Fruit fly (Drosophila melanogaster) whole organism, embryonic: Measurements from ENCODE around the gene Cyp4d1.

Source experiments
- Atf3 ChIP-seq: fragments of 200-800 bp; sonication (Bioruptor generic); optimal IDR thresholded peaks from 3 replicates; lab custom pipeline; 2016; ENCODE audit warnings: missing biosample characterization, missing genetic modification characterization
- Blimp-1 ChIP-seq: fragments of 200-800 bp; sonication (Bioruptor generic); optimal IDR thresholded peaks from 3 replicates; lab custom pipeline; 2018; ENCODE audit warnings: missing biosample characterization, missing genetic modification characterization, mild to moderate bottlenecking, moderate library complexity, missing genetic modification reagents
- BtbVII ChIP-seq: fragments of 200-800 bp; sonication (Bioruptor generic); optimal IDR thresholded peaks from 3 replicates; lab custom pipeline; 2017; ENCODE audit warnings: missing biosample characterization, mild to moderate bottlenecking, missing genetic modification characterization
- CG10431 ChIP-seq: fragments of 200-800 bp; sonication (Bioruptor generic); optimal IDR thresholded peaks from 3 replicates; lab custom pipeline; 2018; ENCODE audit warnings: missing biosample characterization, mild to moderate bottlenecking, missing genetic modification characterization
- CG10543 ChIP-seq: fragments of 200-800 bp; sonication (Bioruptor generic); optimal IDR thresholded peaks from 3 replicates; lab custom pipeline; 2017; ENCODE audit warnings: missing biosample characterization, mild to moderate bottlenecking, missing genetic modification characterization, moderate library complexity
- CG11247 ChIP-seq: fragments of 200-800 bp; sonication (Bioruptor generic); IDR thresholded peaks from 2 replicates; pipeline ENCODE4 v1.3.6; 2022; ENCODE audit warnings: missing biosample characterization, missing genetic modification characterization
- CG11695 ChIP-seq: fragments of 200-800 bp; sonication (Bioruptor generic); IDR thresholded peaks from 3 replicates; pipeline ENCODE4 v1.3.6; 2022; ENCODE audit warnings: missing biosample characterization, missing genetic modification characterization
- CG11723 ChIP-seq: fragments of 200-800 bp; sonication (Bioruptor generic); optimal IDR thresholded peaks from 2 replicates; lab custom pipeline; 2017; ENCODE audit warnings: missing biosample characterization, mild to moderate bottlenecking, missing genetic modification characterization
- CG12155 ChIP-seq: fragments of 200-800 bp; sonication (Bioruptor generic); optimal IDR thresholded peaks from 3 replicates; lab custom pipeline; 2016; ENCODE audit warnings: missing biosample characterization, missing genetic modification characterization
- CG1233 ChIP-seq: fragments of 200-800 bp; sonication (Bioruptor generic); optimal IDR thresholded peaks from 4 replicates; lab custom pipeline; 2018; ENCODE audit warnings: missing biosample characterization, mild to moderate bottlenecking, missing genetic modification characterization
- CG12769 ChIP-seq: fragments of 200-800 bp; sonication (Bioruptor generic); optimal IDR thresholded peaks from 2 replicates; lab custom pipeline; 2019; ENCODE audit warnings: missing biosample characterization, mild to moderate bottlenecking, missing genetic modification characterization, moderate library complexity
- CG15073 ChIP-seq: fragments of 200-800 bp; sonication (Bioruptor generic); optimal IDR thresholded peaks from 2 replicates; lab custom pipeline; 2016; ENCODE audit warnings: missing biosample characterization, missing genetic modification characterization
- CG15269 ChIP-seq: fragments of 200-800 bp; sonication (Bioruptor generic); optimal IDR thresholded peaks from 2 replicates; lab custom pipeline; 2018; ENCODE audit warnings: missing biosample characterization, mild to moderate bottlenecking, missing genetic modification characterization, moderate library complexity
- CG16813 ChIP-seq: fragments of 200-800 bp; sonication (Bioruptor generic); IDR thresholded peaks from 3 replicates; pipeline ENCODE4 v1.3.6; 2022; ENCODE audit warnings: missing biosample characterization, missing genetic modification characterization; ENCODE audit not compliant: partially characterized antibody
- CG17612 ChIP-seq: fragments of 200-800 bp; sonication (Bioruptor generic); IDR thresholded peaks from 2 replicates; pipeline ENCODE4 v1.3.6; 2022; ENCODE audit warnings: missing biosample characterization, missing genetic modification characterization
- CG18599 ChIP-seq: fragments of 200-800 bp; sonication (Bioruptor generic); optimal IDR thresholded peaks from 3 replicates; lab custom pipeline; 2017; ENCODE audit warnings: missing biosample characterization, missing genetic modification characterization, mild to moderate bottlenecking, moderate library complexity, missing genetic modification reagents
- CG31365 ChIP-seq: fragments of 200-800 bp; sonication (Bioruptor generic); optimal IDR thresholded peaks from 2 replicates; lab custom pipeline; 2018; ENCODE audit warnings: missing biosample characterization, mild to moderate bottlenecking, missing genetic modification characterization
- CG32532 ChIP-seq: fragments of 200-800 bp; sonication (Bioruptor generic); IDR thresholded peaks from 2 replicates; pipeline ENCODE4 v1.3.6; 2022; ENCODE audit warnings: missing biosample characterization, missing genetic modification characterization
- CG3838 ChIP-seq: fragments of 200-800 bp; sonication (Bioruptor generic); optimal IDR thresholded peaks from 3 replicates; lab custom pipeline; 2016; ENCODE audit warnings: missing biosample characterization, missing genetic modification characterization
- CG4424 ChIP-seq: fragments of 200-800 bp; sonication (Bioruptor generic); optimal IDR thresholded peaks from 3 replicates; lab custom pipeline; 2016; ENCODE audit warnings: missing biosample characterization, missing genetic modification characterization
- CG5180 ChIP-seq: fragments of 200-800 bp; sonication (Bioruptor generic); optimal IDR thresholded peaks from 3 replicates; lab custom pipeline; 2017; ENCODE audit warnings: missing biosample characterization, missing genetic modification characterization, mild to moderate bottlenecking, moderate library complexity, missing genetic modification reagents
- CG5245 ChIP-seq: fragments of 200-800 bp; sonication (Bioruptor generic); optimal IDR thresholded peaks from 3 replicates; lab custom pipeline; 2016; ENCODE audit warnings: missing biosample characterization, missing genetic modification characterization
- CG6689 ChIP-seq: fragments of 200-800 bp; sonication (Bioruptor generic); IDR thresholded peaks from 2 replicates; pipeline ENCODE4 v1.3.6; 2022; ENCODE audit warnings: missing biosample characterization, missing genetic modification characterization
- Dref ChIP-seq: fragments of 200-800 bp; sonication (Bioruptor generic); IDR thresholded peaks from 2 replicates; pipeline ENCODE4 v1.3.6; 2022; ENCODE audit warnings: missing biosample characterization, missing genetic modification characterization
- Drgx ChIP-seq: fragments of 200-800 bp; sonication (Bioruptor generic); IDR thresholded peaks from 2 replicates; pipeline ENCODE4 v1.3.6; 2022; ENCODE audit warnings: missing biosample characterization, missing genetic modification characterization
- ERR ChIP-seq: fragments of 200-800 bp; sonication (Bioruptor generic); optimal IDR thresholded peaks from 2 replicates; lab custom pipeline; 2016; ENCODE audit warnings: missing biosample characterization, missing genetic modification characterization
- Elba2 ChIP-seq: fragments of 200-800 bp; sonication (Bioruptor generic); optimal IDR thresholded peaks from 3 replicates; lab custom pipeline; 2016; ENCODE audit warnings: missing biosample characterization, missing genetic modification characterization
- Fer1 ChIP-seq: fragments of 200-800 bp; sonication (Bioruptor generic); optimal IDR thresholded peaks from 2 replicates; lab custom pipeline; 2017; ENCODE audit warnings: missing biosample characterization, mild to moderate bottlenecking, missing genetic modification characterization
- HLH4C ChIP-seq: fragments of 200-800 bp; sonication (Bioruptor generic); IDR thresholded peaks from 3 replicates; pipeline ENCODE4 v1.3.6; 2022; ENCODE audit warnings: missing biosample characterization, missing genetic modification characterization; ENCODE audit not compliant: partially characterized antibody
- HmgD ChIP-seq: fragments of 200-800 bp; sonication (Bioruptor generic); optimal IDR thresholded peaks from 3 replicates; lab custom pipeline; 2016; ENCODE audit warnings: missing biosample characterization, missing genetic modification characterization
- Mad ChIP-seq: fragments of 200-800 bp; sonication (Bioruptor generic); optimal IDR thresholded peaks from 2 replicates; lab custom pipeline; 2016; ENCODE audit warnings: missing biosample characterization, missing genetic modification characterization
- Max ChIP-seq: fragments of 200-800 bp; sonication (Bioruptor generic); optimal IDR thresholded peaks from 2 replicates; lab custom pipeline; 2016; ENCODE audit warnings: missing biosample characterization, mild to moderate bottlenecking, missing genetic modification characterization
- Oli ChIP-seq: fragments of 200-800 bp; sonication (Bioruptor generic); optimal IDR thresholded peaks from 2 replicates; lab custom pipeline; 2018; ENCODE audit warnings: missing biosample characterization, mild to moderate bottlenecking, missing genetic modification characterization, moderate library complexity
- Pdp1 ChIP-seq, 2 experiments: fragments of 200-800 bp; sonication (Bioruptor generic); optimal IDR thresholded peaks; 3 replicates each; lab custom pipeline; 2016; ENCODE audit warnings: missing biosample characterization in 2 of 2, missing genetic modification characterization in 2 of 2, mild to moderate bottlenecking in 1 of 2, moderate library complexity in 1 of 2
- Six4 ChIP-seq: fragments of 200-800 bp; sonication (Bioruptor generic); optimal IDR thresholded peaks from 2 replicates; lab custom pipeline; 2016; ENCODE audit warnings: missing biosample characterization, missing genetic modification characterization
- amos ChIP-seq: fragments of 200-800 bp; sonication (Bioruptor generic); IDR thresholded peaks from 2 replicates; pipeline ENCODE4 v1.3.6; 2022; ENCODE audit warnings: missing biosample characterization, missing genetic modification characterization; ENCODE audit not compliant: partially characterized antibody
- ash1 ChIP-seq: fragments of 200-800 bp; sonication (Bioruptor generic); optimal IDR thresholded peaks from 2 replicates; lab custom pipeline; 2018; ENCODE audit warnings: missing biosample characterization, mild to moderate bottlenecking, missing genetic modification characterization
- bowl ChIP-seq: fragments of 200-800 bp; sonication (Bioruptor generic); IDR thresholded peaks from 2 replicates; pipeline ENCODE4 v1.3.6; 2022; ENCODE audit warnings: missing biosample characterization, missing genetic modification characterization
- btn ChIP-seq: fragments of 200-800 bp; sonication (Bioruptor generic); optimal IDR thresholded peaks from 2 replicates; lab custom pipeline; 2016; ENCODE audit warnings: missing biosample characterization, missing genetic modification characterization
- crol ChIP-seq: fragments of 200-800 bp; sonication (Bioruptor generic); IDR thresholded peaks from 2 replicates; pipeline ENCODE4 v1.3.6; 2022; ENCODE audit warnings: missing biosample characterization, missing genetic modification characterization
- dysf ChIP-seq: fragments of 200-800 bp; sonication (Bioruptor generic); IDR thresholded peaks from 3 replicates; pipeline ENCODE4 v1.3.6; 2022; ENCODE audit warnings: missing biosample characterization, missing genetic modification characterization
- gsb ChIP-seq: fragments of 200-800 bp; sonication (Bioruptor generic); IDR thresholded peaks from 2 replicates; pipeline ENCODE4 v1.3.6; 2022; ENCODE audit warnings: missing biosample characterization, missing genetic modification characterization
- nerfin-2 ChIP-seq: fragments of 200-800 bp; sonication (Bioruptor generic); IDR thresholded peaks from 2 replicates; pipeline ENCODE4 v1.3.6; 2022; ENCODE audit warnings: missing biosample characterization, missing genetic modification characterization; ENCODE audit not compliant: partially characterized antibody
- pan ChIP-seq, 4 experiments: fragments of >200 bp in 3 of 4; fragments of 200-800 bp in 1 of 4; sonication (Bioruptor generic) in 1 of 4; optimal IDR thresholded peaks in 3 of 4; IDR thresholded peaks in 1 of 4; 2 replicates each; pipeline versions ENCODE4 v1.3.6 to Lab custom; 2017 to 2022; ENCODE audit warnings: missing biosample characterization in 2 of 4, missing genetic modification characterization in 2 of 4, mixed read lengths in 1 of 4
- pita ChIP-seq: fragments of 200-800 bp; sonication (Bioruptor generic); optimal IDR thresholded peaks from 2 replicates; lab custom pipeline; 2017; ENCODE audit warnings: missing biosample characterization, mild to moderate bottlenecking, missing genetic modification characterization
- sens ChIP-seq: fragments of 200-800 bp; sonication (Bioruptor generic); peaks from one replicate; lab custom pipeline; 2016; ENCODE audit warnings: missing biosample characterization, missing genetic modification characterization
- tgo ChIP-seq: fragments of 200-800 bp; sonication (Bioruptor generic); IDR thresholded peaks from 3 replicates; pipeline ENCODE4 v1.3.6; 2022; ENCODE audit warnings: missing biosample characterization, missing genetic modification characterization
- trem ChIP-seq: fragments of 200-800 bp; optimal IDR thresholded peaks from 3 replicates; lab custom pipeline; 2019; ENCODE audit warnings: missing biosample characterization, mild to moderate bottlenecking, missing genetic modification characterization, moderate library complexity
- twi ChIP-seq: fragments of 200-800 bp; optimal IDR thresholded peaks from 2 replicates; lab custom pipeline; 2019; ENCODE audit warnings: missing biosample characterization, mild to moderate bottlenecking, missing genetic modification characterization, moderate library complexity

Cyp4d1 gene

DNA sequence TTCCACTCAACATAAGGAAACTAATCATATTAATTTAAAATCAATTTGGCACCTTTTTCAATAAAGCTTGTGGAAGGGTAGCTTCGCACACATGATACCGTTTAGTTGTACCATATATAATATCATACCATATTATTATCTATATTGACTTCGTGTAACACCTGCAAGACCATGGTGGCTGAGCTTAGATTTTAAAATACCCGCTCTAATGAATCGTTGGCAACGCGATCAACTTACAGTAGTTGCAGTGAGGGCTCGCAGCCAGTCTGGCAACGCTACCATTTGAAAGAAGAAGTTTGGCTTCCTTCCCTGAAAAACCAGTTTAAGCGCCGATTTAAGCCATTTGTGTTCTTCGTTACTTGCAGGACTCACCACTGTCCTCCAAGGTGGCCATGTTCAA is 8.4 kb upstream of the Cyp4d1 start (continued):
- TF ChIP-seq dysf (GFP tag; lab: Robert Waterston, UW), result no peak
- TF ChIP-seq CG5245 (GFP tag; lab: Kevin White, UChicago), result no peak
- no peak for TF ChIP-seq CG15073 (GFP tag; lab: Kevin White, UChicago)
- no peak for TF ChIP-seq BtbVII (GFP tag; lab: Kevin White, UChicago)
- no peak for TF ChIP-seq Drgx
- no peak for TF ChIP-seq CG3838 (GFP tag; lab: Kevin White, UChicago)
- TF ChIP-seq CG1233 (GFP tag; lab: Kevin White, UChicago), result no peak
- TF ChIP-seq Max (GFP tag; lab: Kevin White, UChicago), result no peak
- TF ChIP-seq sens (GFP tag; lab: Kevin White, UChicago), result peak; percentile 9
- TF ChIP-seq Six4 (GFP tag; lab: Kevin White, UChicago), result no peak
- TF ChIP-seq CG17612, result no peak
- TF ChIP-seq CG32532, result no peak
- TF ChIP-seq CG31365 (tag; lab: Kevin White, UChicago), result no peak
- no peak for TF ChIP-seq CG12155 (GFP tag; lab: Kevin White, UChicago)
- no peak for TF ChIP-seq HmgD (GFP tag; lab: Kevin White, UChicago)
- TF ChIP-seq tgo, result no peak
- TF ChIP-seq CG11723 (GFP tag; lab: Kevin White, UChicago), result no peak
- TF ChIP-seq ERR, result no peak
- peak; percentile 35; the same call in 1 of the 2 replicates for TF ChIP-seq Dref
- peak; percentile 28 for TF ChIP-seq trem

DNA sequence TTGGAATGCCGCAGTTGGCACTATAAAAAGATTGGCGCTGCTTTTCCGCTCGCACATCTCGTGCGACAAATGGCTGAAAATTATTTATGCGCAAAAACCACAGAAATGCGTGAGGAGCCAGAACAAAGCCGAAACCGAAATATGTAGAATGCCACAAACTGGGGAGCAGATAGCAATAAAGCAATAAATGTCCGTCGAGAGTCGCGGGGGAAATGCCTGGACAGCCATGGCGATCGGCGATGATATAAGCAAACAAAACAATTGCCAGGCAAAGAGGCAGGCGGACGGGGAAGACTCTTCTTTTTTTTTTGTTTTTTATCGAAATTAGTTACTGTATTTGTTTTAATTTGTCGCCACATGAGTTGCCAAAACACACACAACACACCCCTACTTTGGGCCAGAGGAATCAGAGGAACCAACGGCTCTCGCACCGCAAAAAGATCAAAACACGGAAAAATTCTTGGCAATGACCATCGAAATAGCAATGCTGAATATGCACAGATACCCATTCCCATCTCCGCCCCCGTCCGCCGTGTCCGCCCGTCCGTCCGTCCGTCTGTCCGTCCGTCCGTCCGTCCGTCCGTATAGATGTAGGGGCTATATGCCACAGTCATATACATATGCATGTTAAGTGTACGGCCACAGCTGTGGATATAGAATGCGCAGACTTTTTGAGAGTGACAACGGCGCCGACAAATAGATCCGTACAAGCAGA is 6.7 kb upstream of the Cyp4d1 start:
- no peak for TF ChIP-seq pan (optimal IDR thresholded peaks at IDR 0.05; lab: Kevin White, UChicago)
- TF ChIP-seq pan (GFP tag; optimal IDR thresholded peaks at IDR 0.05 in 1 of 2, IDR thresholded peaks at IDR 0.05 in 1 of 2), result no peak
- TF ChIP-seq gsb (GFP tag; lab: Robert Waterston, UW), result no peak
- TF ChIP-seq CG10431 (GFP tag; lab: Kevin White, UChicago), result no peak
- no peak for TF ChIP-seq nerfin-2
- TF ChIP-seq CG12769 (tag; lab: Kevin White, UChicago), result peak; percentile 57
- TF ChIP-seq CG18599 (GFP tag; lab: Kevin White, UChicago), result no peak
- peak; percentile 12 for TF ChIP-seq CG10543 (GFP tag; lab: Kevin White, UChicago)
- no peak for TF ChIP-seq Atf3
- TF ChIP-seq Fer1, result no peak
- TF ChIP-seq HLH4C (GFP tag; lab: Robert Waterston, UW), result no peak
- TF ChIP-seq CG11695 (GFP tag; lab: Robert Waterston, UW), result no peak
- no peak for TF ChIP-seq amos
- no peak for TF ChIP-seq CG5180
- no peak for TF ChIP-seq ash1 (GFP tag; lab: Kevin White, UChicago)
- TF ChIP-seq BtbVII (GFP tag; lab: Kevin White, UChicago), result no peak
- no peak for TF ChIP-seq btn (GFP tag; lab: Kevin White, UChicago)
- no peak for TF ChIP-seq twi (tag; lab: Kevin White, UChicago)
- no peak for TF ChIP-seq bowl
- no peak for TF ChIP-seq CG4424
- TF ChIP-seq pita (GFP tag; lab: Kevin White, UChicago), result no peak
- no peak for TF ChIP-seq CG16813 (GFP tag; lab: Robert Waterston, UW)
- no peak for TF ChIP-seq Elba2
- no peak for TF ChIP-seq Oli (tag; lab: Kevin White, UChicago)
- TF ChIP-seq CG11247, result no peak
- TF ChIP-seq Blimp-1 (GFP tag; lab: Kevin White, UChicago), result no peak
- TF ChIP-seq crol (GFP tag; lab: Robert Waterston, UW), result 0 out of 2 replicates have a peak, but pooled peaks have one; percentile 10
- no peak for TF ChIP-seq Mad
- TF ChIP-seq CG15269, result no peak
- TF ChIP-seq CG6689 (GFP tag; lab: Robert Waterston, UW), result no peak
- peak in 1 of 2 experiments; percentile 53 for TF ChIP-seq Pdp1 (GFP tag; optimal IDR thresholded peaks at IDR 0.05; lab: Kevin White, UChicago)
- no peak for TF ChIP-seq CG5245 (GFP tag; lab: Kevin White, UChicago)
